Worm (Caenorhabditis elegans) whole organism, late embryonic: ENCODE measurements around the gene glb-34.

Source experiments
- C38D4.7 ChIP-seq: fragments of 200-800 bp; sonication (Bioruptor generic); optimal IDR thresholded peaks from 2 replicates; lab custom pipeline; 2018; ENCODE audit warnings: mild to moderate bottlenecking, missing genetic modification characterization, moderate library complexity, missing compliant biosample characterization
- K09A11.1 ChIP-seq: sonication (generic microtip); optimal IDR thresholded peaks from 2 replicates; lab custom pipeline; 2017; ENCODE audit warnings: antibody characterized with exemption, mild to moderate bottlenecking, missing genetic modification characterization, missing compliant biosample characterization; ENCODE audit not compliant: insufficient read depth
- Y22D7AL.16 ChIP-seq: sonication (generic microtip); optimal IDR thresholded peaks from 2 replicates; lab custom pipeline; 2016; ENCODE audit warnings: missing genetic modification characterization, missing compliant biosample characterization
- ahr-1 ChIP-seq: sonication (generic microtip); optimal IDR thresholded peaks from 2 replicates; lab custom pipeline; 2016; ENCODE audit warnings: missing genetic modification characterization, missing compliant biosample characterization
- ceh-2 ChIP-seq: sonication (generic microtip); optimal IDR thresholded peaks from 2 replicates; lab custom pipeline; 2016; ENCODE audit warnings: missing genotype, missing genetic modification characterization, missing compliant biosample characterization
- ceh-30 ChIP-seq: fragments of 150-350 bp; optimal IDR thresholded peaks from 2 replicates; lab custom pipeline; 2014; ENCODE audit warnings: missing biosample characterization, missing genetic modification characterization
- ceh-45 ChIP-seq: fragments of 200-800 bp; sonication (Bioruptor generic); IDR thresholded peaks from 2 replicates; pipeline ENCODE4 v1.3.6; 2022; ENCODE audit warnings: missing genetic modification reagents, missing genetic modification characterization, missing compliant biosample characterization
- ceh-6 ChIP-seq: fragments of 200-800 bp; sonication (Bioruptor generic); optimal IDR thresholded peaks from 2 replicates; lab custom pipeline; 2018; ENCODE audit warnings: mild to moderate bottlenecking, missing genetic modification characterization, missing compliant biosample characterization
- ceh-9 ChIP-seq: sonication (generic microtip); optimal IDR thresholded peaks from 2 replicates; lab custom pipeline; 2016; ENCODE audit warnings: mild to moderate bottlenecking, missing genetic modification characterization, inconsistent platforms, missing compliant biosample characterization
- elt-2 ChIP-seq: sonication (generic microtip); optimal IDR thresholded peaks from 2 replicates; lab custom pipeline; 2016; ENCODE audit warnings: missing genetic modification reagents, missing genetic modification characterization, missing compliant biosample characterization
- ets-4 ChIP-seq: sonication (generic microtip); optimal IDR thresholded peaks from 2 replicates; lab custom pipeline; 2016; ENCODE audit warnings: missing genetic modification characterization, missing compliant biosample characterization
- fkh-6 ChIP-seq: sonication (generic microtip); optimal IDR thresholded peaks from 2 replicates; lab custom pipeline; 2016; ENCODE audit warnings: missing genetic modification characterization, missing compliant biosample characterization
- gmeb-2 ChIP-seq: sonication (generic microtip); optimal IDR thresholded peaks from 2 replicates; lab custom pipeline; 2016; ENCODE audit warnings: missing genetic modification characterization, inconsistent platforms, missing compliant biosample characterization
- hlh-6 ChIP-seq: sonication (generic microtip); optimal IDR thresholded peaks from 2 replicates; lab custom pipeline; 2016; ENCODE audit warnings: missing genotype, missing genetic modification characterization, missing compliant biosample characterization
- lin-11 ChIP-seq: fragments of 200-800 bp; sonication (Bioruptor generic); optimal IDR thresholded peaks from 2 replicates; lab custom pipeline; 2018; ENCODE audit warnings: mild to moderate bottlenecking, missing genetic modification characterization, missing compliant biosample characterization
- madf-2 ChIP-seq: sonication (generic microtip); optimal IDR thresholded peaks from 2 replicates; lab custom pipeline; 2017; ENCODE audit warnings: missing genetic modification characterization, missing compliant biosample characterization
- mec-3 ChIP-seq: sonication (generic microtip); optimal IDR thresholded peaks from 2 replicates; lab custom pipeline; 2016; ENCODE audit warnings: borderline replicate concordance, missing genetic modification characterization, missing compliant biosample characterization
- pha-2 ChIP-seq: sonication (generic microtip); optimal IDR thresholded peaks from 2 replicates; lab custom pipeline; 2017; ENCODE audit warnings: mild to moderate bottlenecking, missing genetic modification characterization, missing compliant biosample characterization
- pha-4 ChIP-seq: fragments of 150-350 bp; optimal IDR thresholded peaks from 2 replicates; lab custom pipeline; 2018; ENCODE audit warnings: missing biosample characterization, missing genetic modification reagents, missing genetic modification characterization
- pqm-1 ChIP-seq: sonication (generic microtip); optimal IDR thresholded peaks from 2 replicates; lab custom pipeline; 2016; ENCODE audit warnings: missing genetic modification characterization, missing compliant biosample characterization
- unc-42 ChIP-seq: sonication (generic microtip); optimal IDR thresholded peaks from 2 replicates; lab custom pipeline; 2016; ENCODE audit warnings: missing genotype, missing genetic modification characterization, missing compliant biosample characterization
- zip-5 ChIP-seq: sonication (generic microtip); optimal IDR thresholded peaks from 2 replicates; lab custom pipeline; 2016; ENCODE audit warnings: missing genetic modification characterization, missing compliant biosample characterization

The glb-34 gene

ce11 chrIV:14528718-14529117, 43.8 kb downstream of the glb-34 start, which contains the start of gene T27E7.3:
Gene T27E7.3, plus strand, starts transcription at chrIV:14529018.
- TF ChIP-seq mec-3 (tag; lab: Kevin White, UChicago): no peak
- no peak for TF ChIP-seq ceh-9 (tag; lab: Kevin White, UChicago)
- TF ChIP-seq pha-2: no peak
- TF ChIP-seq ets-4 (tag; lab: Kevin White, UChicago): no peak
- no peak for TF ChIP-seq ceh-45 (GFP tag; lab: Robert Waterston, UW)
- no peak for TF ChIP-seq ceh-30 (tag; lab: Kevin White, UChicago)
- TF ChIP-seq zip-5: no peak
- TF ChIP-seq C38D4.7 (GFP tag; lab: Kevin White, UChicago): no peak
- no peak for TF ChIP-seq hlh-6 (tag; lab: Kevin White, UChicago)
- TF ChIP-seq pqm-1 (tag; lab: Kevin White, UChicago): no peak
- no peak for TF ChIP-seq elt-2 (tag; lab: Kevin White, UChicago)
- TF ChIP-seq fkh-6: no peak
- TF ChIP-seq Y22D7AL.16: no peak

ce11 chrIV:14523568-14523967, 48.9 kb downstream of the glb-34 start, which contains the start of gene srh-63:
Gene srh-63, plus strand, starts transcription at chrIV:14523868.
- no peak for TF ChIP-seq hlh-6 (tag; lab: Kevin White, UChicago)
- TF ChIP-seq ceh-2 (tag; lab: Kevin White, UChicago): no peak
- no peak for TF ChIP-seq ets-4 (tag; lab: Kevin White, UChicago)
- no peak for TF ChIP-seq lin-11
- no peak for TF ChIP-seq pha-2
- TF ChIP-seq unc-42: no peak
- no peak for TF ChIP-seq ceh-30 (tag; lab: Kevin White, UChicago)
- no peak for TF ChIP-seq ceh-6 (GFP tag; lab: Kevin White, UChicago)
- TF ChIP-seq madf-2 (tag; lab: Kevin White, UChicago): no peak
- no peak for TF ChIP-seq ahr-1 (tag; lab: Kevin White, UChicago)
- no peak for TF ChIP-seq pha-4 (tag; lab: Kevin White, UChicago)
- no peak for TF ChIP-seq gmeb-2 (tag; lab: Kevin White, UChicago)
- TF ChIP-seq K09A11.1 (tag; lab: Kevin White, UChicago): no peak
- no peak for TF ChIP-seq elt-2 (tag; lab: Kevin White, UChicago)
- TF ChIP-seq C38D4.7 (GFP tag; lab: Kevin White, UChicago): no peak
- TF ChIP-seq, all 69 proteins: peak for 0
